Worm (Caenorhabditis elegans) whole organism, L2 larva: Measurements from ENCODE around the gene cept-1.

Source experiments
- Y55F3AM.14 ChIP-seq: fragments of 200-800 bp; sonication (Bioruptor generic); optimal IDR thresholded peaks from 2 replicates; lab custom pipeline; 2018; ENCODE audit warnings: mild to moderate bottlenecking, missing genetic modification characterization, missing compliant biosample characterization
- ama-1 ChIP-seq: fragments of 150-350 bp; optimal IDR thresholded peaks from 2 replicates; lab custom pipeline; 2018; ENCODE audit warnings: inconsistent platforms
- blmp-1 ChIP-seq: sonication (generic microtip); optimal IDR thresholded peaks from 2 replicates; lab custom pipeline; 2017; ENCODE audit warnings: missing genetic modification characterization, mild to moderate bottlenecking, missing compliant biosample characterization, antibody characterized with exemption, moderate library complexity; ENCODE audit not compliant: insufficient read depth
- ceh-16 ChIP-seq: fragments of 150-350 bp; optimal IDR thresholded peaks from 2 replicates; lab custom pipeline; 2014; ENCODE audit warnings: missing biosample characterization, missing genetic modification characterization
- ceh-82 ChIP-seq: fragments of 150-350 bp; optimal IDR thresholded peaks from 2 replicates; lab custom pipeline; 2014; ENCODE audit warnings: missing biosample characterization, missing genetic modification characterization
- elt-3 ChIP-seq: sonication (generic microtip); optimal IDR thresholded peaks from 2 replicates; lab custom pipeline; 2017; ENCODE audit warnings: missing biosample characterization, missing genetic modification characterization
- lsy-2 ChIP-seq, 2 experiments: fragments of 150-350 bp in 1 of 2; sonication (generic microtip) in 1 of 2; optimal IDR thresholded peaks; 2 replicates each; lab custom pipeline; 2014 to 2017; ENCODE audit warnings: missing biosample characterization in 2 of 2, missing genetic modification characterization in 2 of 2
- mdl-1 ChIP-seq, 2 experiments: fragments of 150-350 bp in 1 of 2; sonication (generic microtip) in 1 of 2; optimal IDR thresholded peaks; 2 replicates each; lab custom pipeline; 2017; ENCODE audit warnings: missing biosample characterization in 2 of 2, missing genetic modification characterization in 2 of 2
- nhr-6 ChIP-seq: fragments of 150-350 bp; optimal IDR thresholded peaks from 2 replicates; lab custom pipeline; 2014; ENCODE audit warnings: missing biosample characterization, missing genetic modification characterization
- skn-1 ChIP-seq: sonication (generic microtip); optimal IDR thresholded peaks from 2 replicates; lab custom pipeline; 2017; ENCODE audit warnings: missing biosample characterization, missing genetic modification characterization
- sma-3 ChIP-seq: sonication (generic microtip); optimal IDR thresholded peaks from 2 replicates; lab custom pipeline; 2016; ENCODE audit warnings: missing genetic modification reagents, missing genetic modification characterization, missing compliant biosample characterization
- snpc-4 ChIP-seq: fragments of 150-350 bp; optimal IDR thresholded peaks from 2 replicates; lab custom pipeline; 2014; ENCODE audit warnings: missing biosample characterization, missing genetic modification characterization

ce11 chrX:12761778-12762177 is at the start of gene cept-1:
- no peak for TF ChIP-seq ceh-16 (tag; lab: Kevin White, UChicago)
- no peak for TF ChIP-seq ama-1 (lab: Kevin White, UChicago)
- TF ChIP-seq sma-3 = no peak
- TF ChIP-seq elt-3 (tag; lab: Kevin White, UChicago) = no peak
- no peak for TF ChIP-seq mdl-1 (tag; optimal IDR thresholded peaks at IDR 0.05; lab: Kevin White, UChicago)
- no peak for TF ChIP-seq nhr-6 (tag; lab: Kevin White, UChicago)
- no peak for TF ChIP-seq skn-1 (tag; lab: Kevin White, UChicago)
- TF ChIP-seq blmp-1 (tag; lab: Kevin White, UChicago) = no peak
- TF ChIP-seq lsy-2 (tag; optimal IDR thresholded peaks at IDR 0.05; lab: Kevin White, UChicago) = no peak
- TF ChIP-seq snpc-4 = no peak
- TF ChIP-seq Y55F3AM.14 (GFP tag; lab: Kevin White, UChicago) = no peak
- no peak for TF ChIP-seq ceh-82
